Fruit fly (Drosophila melanogaster) whole organism, prepupa: ENCODE results near the gene CG9682.

Source experiments
- CG10669 ChIP-seq: fragments of 200-800 bp; sonication (Bioruptor generic); optimal IDR thresholded peaks from 3 replicates; lab custom pipeline; 2018; ENCODE audit warnings: missing biosample characterization, mild to moderate bottlenecking, missing genetic modification characterization, moderate library complexity
- CG11294 ChIP-seq: fragments of 200-800 bp; sonication (Bioruptor generic); IDR thresholded peaks from 2 replicates; pipeline ENCODE4 v1.3.6; 2022; ENCODE audit warnings: missing biosample characterization, missing genetic modification characterization
- CG15336 ChIP-seq: fragments of 200-800 bp; sonication (Bioruptor generic); IDR thresholded peaks from 2 replicates; pipeline ENCODE4 v1.3.6; 2022; ENCODE audit warnings: missing biosample characterization, missing genetic modification characterization
- CG1621 ChIP-seq: fragments of 200-800 bp; sonication (Bioruptor generic); optimal IDR thresholded peaks from 3 replicates; lab custom pipeline; 2018; ENCODE audit warnings: missing biosample characterization, mild to moderate bottlenecking, missing genetic modification characterization
- CG16779 ChIP-seq: fragments of 200-800 bp; sonication (Bioruptor generic); optimal IDR thresholded peaks from 3 replicates; lab custom pipeline; 2017; ENCODE audit warnings: missing biosample characterization, mild to moderate bottlenecking, missing genetic modification characterization
- CG31627 ChIP-seq: fragments of 200-800 bp; sonication (Bioruptor generic); optimal IDR thresholded peaks from 3 replicates; lab custom pipeline; 2016; ENCODE audit warnings: missing biosample characterization, missing genetic modification characterization
- CG3919 ChIP-seq: fragments of 200-800 bp; sonication (Bioruptor generic); optimal IDR thresholded peaks from 3 replicates; lab custom pipeline; 2016; ENCODE audit warnings: missing biosample characterization, missing genetic modification characterization
- CG6163 ChIP-seq: fragments of 200-800 bp; sonication (Bioruptor generic); IDR thresholded peaks from 3 replicates; pipeline ENCODE4 v1.3.6; 2022; ENCODE audit warnings: missing biosample characterization, missing genetic modification characterization
- CG7368 ChIP-seq: fragments of 200-800 bp; sonication (Bioruptor generic); optimal IDR thresholded peaks from 3 replicates; lab custom pipeline; 2016; ENCODE audit warnings: missing biosample characterization, missing genetic modification characterization
- CG8119 ChIP-seq: fragments of 200-800 bp; sonication (Bioruptor generic); IDR thresholded peaks from 3 replicates; pipeline ENCODE4 v1.3.6; 2022; ENCODE audit warnings: missing biosample characterization, missing genetic modification characterization
- CG9139 ChIP-seq: fragments of 200-800 bp; sonication (Bioruptor generic); optimal IDR thresholded peaks from 3 replicates; lab custom pipeline; 2017; ENCODE audit warnings: missing biosample characterization, mild to moderate bottlenecking, missing genetic modification characterization
- Eip78C ChIP-seq: fragments of 200-800 bp; sonication (Bioruptor generic); peaks from one replicate; lab custom pipeline; 2016; ENCODE audit warnings: missing biosample characterization, missing genetic modification characterization
- Ets21C ChIP-seq: fragments of 200-800 bp; sonication (Bioruptor generic); optimal IDR thresholded peaks from 3 replicates; lab custom pipeline; 2016; ENCODE audit warnings: missing biosample characterization, missing genetic modification characterization
- Hr4 ChIP-seq: fragments of 200-800 bp; sonication (Bioruptor generic); optimal IDR thresholded peaks from 3 replicates; lab custom pipeline; 2016; ENCODE audit warnings: missing biosample characterization, missing genetic modification characterization
- Lpt ChIP-seq: fragments of 200-800 bp; sonication (Bioruptor generic); optimal IDR thresholded peaks from 3 replicates; lab custom pipeline; 2016; ENCODE audit warnings: missing biosample characterization, missing genetic modification characterization
- Met ChIP-seq: fragments of 200-800 bp; sonication (Bioruptor generic); optimal IDR thresholded peaks from 3 replicates; lab custom pipeline; 2016; ENCODE audit warnings: missing biosample characterization, missing genetic modification characterization
- Smox ChIP-seq: fragments of 200-800 bp; sonication (Bioruptor generic); optimal IDR thresholded peaks from 3 replicates; lab custom pipeline; 2016; ENCODE audit warnings: missing biosample characterization, missing genetic modification characterization
- Sox102F ChIP-seq: fragments of 200-800 bp; sonication (Bioruptor generic); optimal IDR thresholded peaks from 2 replicates; lab custom pipeline; 2016; ENCODE audit warnings: missing biosample characterization, mild to moderate bottlenecking, missing genetic modification characterization
- Sox14 ChIP-seq: fragments of 200-800 bp; sonication (Bioruptor generic); optimal IDR thresholded peaks from 3 replicates; lab custom pipeline; 2016; ENCODE audit warnings: missing biosample characterization, missing genetic modification characterization
- achi ChIP-seq: fragments of 200-800 bp; sonication (Bioruptor generic); optimal IDR thresholded peaks from 3 replicates; lab custom pipeline; 2016; ENCODE audit warnings: missing biosample characterization, missing genetic modification characterization
- cyc ChIP-seq: fragments of 200-800 bp; sonication (Bioruptor generic); optimal IDR thresholded peaks from 3 replicates; lab custom pipeline; 2016; ENCODE audit warnings: missing biosample characterization, missing genetic modification characterization
- eg ChIP-seq: fragments of 200-800 bp; sonication (Bioruptor generic); IDR thresholded peaks from 3 replicates; pipeline ENCODE4 v1.3.6; 2022; ENCODE audit warnings: missing biosample characterization, missing genetic modification characterization
- fd85E ChIP-seq: fragments of 200-800 bp; sonication (Bioruptor generic); optimal IDR thresholded peaks from 3 replicates; lab custom pipeline; 2016; ENCODE audit warnings: missing biosample characterization, missing genetic modification characterization
- lz ChIP-seq: fragments of 200-800 bp; sonication (Bioruptor generic); optimal IDR thresholded peaks from 3 replicates; lab custom pipeline; 2016; ENCODE audit warnings: missing biosample characterization, missing genetic modification characterization
- net ChIP-seq: fragments of 200-800 bp; sonication (Bioruptor generic); optimal IDR thresholded peaks from 3 replicates; lab custom pipeline; 2016; ENCODE audit warnings: missing biosample characterization, missing genetic modification characterization
- pdm3 ChIP-seq: fragments of 200-800 bp; sonication (Bioruptor generic); optimal IDR thresholded peaks from 3 replicates; lab custom pipeline; 2016; ENCODE audit warnings: missing biosample characterization, missing genetic modification characterization
- spab ChIP-seq: fragments of 200-800 bp; sonication (Bioruptor generic); optimal IDR thresholded peaks from 2 replicates; lab custom pipeline; 2017; ENCODE audit warnings: missing biosample characterization, mild to moderate bottlenecking, missing genetic modification characterization, missing genetic modification reagents
- ss ChIP-seq, 2 experiments: fragments of 200-800 bp; sonication (Bioruptor generic); optimal IDR thresholded peaks; 2 replicates in 1 of 2; 3 replicates in 1 of 2; lab custom pipeline; 2017 to 2018; ENCODE audit warnings: mild to moderate bottlenecking in 2 of 2, missing biosample characterization in 2 of 2, missing genetic modification characterization in 2 of 2, moderate library complexity in 1 of 2
- svp ChIP-seq: fragments of 200-800 bp; sonication (Bioruptor generic); peaks from one replicate; lab custom pipeline; 2016; ENCODE audit warnings: missing biosample characterization, missing genetic modification characterization
- topi ChIP-seq: fragments of 200-800 bp; sonication (Bioruptor generic); optimal IDR thresholded peaks from 3 replicates; lab custom pipeline; 2016; ENCODE audit warnings: missing biosample characterization, missing genetic modification characterization
- vri ChIP-seq: fragments of 200-800 bp; sonication (Bioruptor generic); optimal IDR thresholded peaks from 3 replicates; lab custom pipeline; 2016; ENCODE audit warnings: missing biosample characterization, mild to moderate bottlenecking, missing genetic modification characterization

Gene CG9682

dm6 chr3R:30296035-30296434, 45.3 kb downstream of the CG9682 start (continued):
- TF ChIP-seq Lpt (GFP tag; lab: Kevin White, UChicago) (peak; percentile 96), pdm3 (GFP tag; lab: Kevin White, UChicago) (peak; percentile 96), topi (peak; percentile 91), CG9139 (peak; percentile 77), CG11294 (GFP tag; lab: Robert Waterston, UW) (peak; percentile 97), CG31627 (peak; percentile 94), CG8119 (GFP tag; lab: Robert Waterston, UW) (peak; percentile 99), CG7368 (peak; percentile 83), Smox (GFP tag; lab: Kevin White, UChicago) (peak; percentile 94), Eip78C (peak; percentile 96), CG10669 (GFP tag; lab: Kevin White, UChicago) (peak; percentile 92), CG1621 (tag; lab: Kevin White, UChicago) (peak; percentile 94), net (GFP tag; lab: Kevin White, UChicago) (peak; percentile 97), vri (GFP tag; lab: Kevin White, UChicago) (peak; percentile 86), Hr4 (GFP tag; lab: Kevin White, UChicago) (peak; percentile 97), Sox102F (GFP tag; lab: Kevin White, UChicago) (peak; percentile 94), CG3919 (GFP tag; lab: Kevin White, UChicago) (peak; percentile 97), eg (peak; percentile 98), ss (GFP tag; optimal IDR thresholded peaks at IDR 0.05; lab: Kevin White, UChicago) (peak; percentile 58 to 84), fd85E (GFP tag; lab: Kevin White, UChicago) (peak; percentile 89), cyc (GFP tag; lab: Kevin White, UChicago) (peak; percentile 92)

dm6 chr3R:30296840-30297239, 46.1 kb downstream of the CG9682 start:
- TF ChIP-seq CG8119 (GFP tag; lab: Robert Waterston, UW) (no peak), eg (peak; percentile 38; the same call in 1 of the 3 replicates)

dm6 chr3R:30297652-30298051, 46.9 kb downstream of the CG9682 start:
- no peak for TF ChIP-seq CG16779 (tag; lab: Kevin White, UChicago)
- peak in 1 of 2 experiments; percentile 34 for TF ChIP-seq ss (GFP tag; optimal IDR thresholded peaks at IDR 0.05; lab: Kevin White, UChicago)
- no peak for TF ChIP-seq lz
- TF ChIP-seq topi, result no peak
- peak; percentile 85 for TF ChIP-seq svp (GFP tag; lab: Kevin White, UChicago)
- TF ChIP-seq Eip78C, result no peak
- TF ChIP-seq Met (GFP tag; lab: Kevin White, UChicago), result peak; percentile 11
- no peak for TF ChIP-seq Ets21C (GFP tag; lab: Kevin White, UChicago)
- peak; percentile 57 for TF ChIP-seq Sox14 (GFP tag; lab: Kevin White, UChicago)
- TF ChIP-seq achi, result no peak
- TF ChIP-seq CG15336 (GFP tag; lab: Robert Waterston, UW), result no peak
- no peak for TF ChIP-seq CG8119 (GFP tag; lab: Robert Waterston, UW)
- peak; percentile 21 for TF ChIP-seq Sox102F (GFP tag; lab: Kevin White, UChicago)
- 0 out of 3 replicates have a peak, but pooled peaks have one; percentile 13 for TF ChIP-seq CG6163 (GFP tag; lab: Robert Waterston, UW)
- peak; percentile 83 for TF ChIP-seq vri (GFP tag; lab: Kevin White, UChicago)
- no peak for TF ChIP-seq spab (GFP tag; lab: Kevin White, UChicago)
